Fruit fly (Drosophila melanogaster): ENCODE measurements around the gene CG9692.

Gene CG9692

dm6 chr3L:16659959-16660870, 44.6 kb upstream of the CG9692 start (continued):
- TF ChIP-seq Sox100B (GFP tag; optimal IDR thresholded peaks at IDR 0.05), result peak; percentile 99
- TF ChIP-seq sens (GFP tag), result peak; percentile 99
- peak; percentile 76 for TF ChIP-seq psq (GFP tag; optimal IDR thresholded peaks at IDR 0.05)
- TF ChIP-seq ftz-f1 (GFP tag; optimal IDR thresholded peaks at IDR 0.05), result peak; percentile 54
- peak; percentile 88 for TF ChIP-seq CG4707 (GFP tag; optimal IDR thresholded peaks at IDR 0.05)
- peak in 1 of 2 experiments; percentile 73 for TF ChIP-seq insv (GFP tag; optimal IDR thresholded peaks at IDR 0.05)
- peak; percentile 94 for TF ChIP-seq CG2199 (GFP tag; IDR thresholded peaks at IDR 0.05)
- peak; percentile 92 for TF ChIP-seq CG6765 (GFP tag; optimal IDR thresholded peaks at IDR 0.05)
- peak; percentile 90 for TF ChIP-seq jing (GFP tag; optimal IDR thresholded peaks at IDR 0.05)
- peak; percentile 72 for TF ChIP-seq dan (GFP tag; IDR thresholded peaks at IDR 0.05)
- TF ChIP-seq pb (GFP tag; optimal IDR thresholded peaks at IDR 0.05), result peak; percentile 81
- peak; percentile 92 for TF ChIP-seq CG8359 (GFP tag; optimal IDR thresholded peaks at IDR 0.05; ENCODE audit: borderline replicate concordance)
- peak; percentile 89 for TF ChIP-seq pho (GFP tag; optimal IDR thresholded peaks at IDR 0.05)
- peak; percentile 96 for TF ChIP-seq CG6254 (GFP tag; optimal IDR thresholded peaks at IDR 0.05)
- TF ChIP-seq CG17612 (GFP tag; IDR thresholded peaks at IDR 0.05), result peak; percentile 83
- TF ChIP-seq Atf-2 (GFP tag; optimal IDR thresholded peaks at IDR 0.05), result peak; percentile 91
- peak; percentile 94 for TF ChIP-seq CG16815 (GFP tag; optimal IDR thresholded peaks at IDR 0.05)
- TF ChIP-seq hkb (optimal IDR thresholded peaks at IDR 0.05), result no peak
- peak; percentile 96 for TF ChIP-seq hkb (GFP tag; IDR thresholded peaks at IDR 0.05)
- TF ChIP-seq CG10267 (tag; optimal IDR thresholded peaks at IDR 0.05), result peak; percentile 93
- peak; percentile 89 to 96 for TF ChIP-seq Pdp1 (GFP tag; optimal IDR thresholded peaks at IDR 0.05)
- peak; percentile 94 for TF ChIP-seq B-H1 (GFP tag; IDR thresholded peaks at IDR 0.05)
- peak; percentile 79 for TF ChIP-seq CHES-1-like (GFP tag; optimal IDR thresholded peaks at IDR 0.05)
- TF ChIP-seq CG1233 (GFP tag; optimal IDR thresholded peaks at IDR 0.05), result peak; percentile 98
- peak; percentile 94 for TF ChIP-seq Atf6 (GFP tag; IDR thresholded peaks at IDR 0.05)
- no peak for TF ChIP-seq lov (optimal IDR thresholded peaks at IDR 0.05)
- TF ChIP-seq lov (GFP tag; IDR thresholded peaks at IDR 0.05), result peak; percentile 90; the same call in 2 of the 3 replicates
- peak; percentile 99 for TF ChIP-seq CG7556 (GFP tag; optimal IDR thresholded peaks at IDR 0.05)
- peak; percentile 75 for TF ChIP-seq disco-r (GFP tag; optimal IDR thresholded peaks at IDR 0.05)
- peak; percentile 92 for TF ChIP-seq danr (GFP tag; IDR thresholded peaks at IDR 0.05)
- TF ChIP-seq CG15073 (GFP tag; optimal IDR thresholded peaks at IDR 0.05), result peak; percentile 78
- peak; percentile 8 for TF ChIP-seq pfk (GFP tag; optimal IDR thresholded peaks at IDR 0.05)
- no peak for TF ChIP-seq Dll (GFP tag; IDR thresholded peaks at IDR 0.05; ENCODE audit: partially characterized antibody)
- peak; percentile 88 for TF ChIP-seq nom (GFP tag; optimal IDR thresholded peaks at IDR 0.05)
- TF ChIP-seq cg (GFP tag; optimal IDR thresholded peaks at IDR 0.05), result peak; percentile 73
- TF ChIP-seq Hmx (GFP tag; optimal IDR thresholded peaks at IDR 0.05), result peak; percentile 78
- peak; percentile 94 for TF ChIP-seq E2f1 (GFP tag; IDR thresholded peaks at IDR 0.05)
- TF ChIP-seq ac (GFP tag; optimal IDR thresholded peaks at IDR 0.05), result peak; percentile 81
- peak; percentile 89 for TF ChIP-seq Usf (GFP tag; optimal IDR thresholded peaks at IDR 0.05)
- TF ChIP-seq CG9727 (GFP tag; optimal IDR thresholded peaks at IDR 0.05), result peak; percentile 98
- TF ChIP-seq shn (GFP tag; optimal IDR thresholded peaks at IDR 0.05), result peak; percentile 91
- peak; percentile 89 for TF ChIP-seq ssp (GFP tag; IDR thresholded peaks at IDR 0.05)
- 0 out of 2 replicates have a peak, but pooled peaks have one; percentile 48 for TF ChIP-seq Dip2 (GFP tag; IDR thresholded peaks at IDR 0.05)
- TF ChIP-seq Awh (GFP tag; IDR thresholded peaks at IDR 0.05), result peak; percentile 94
- peak; percentile 91 for TF ChIP-seq CG9932 (GFP tag; IDR thresholded peaks at IDR 0.05)
- TF ChIP-seq fd102C (GFP tag; optimal IDR thresholded peaks at IDR 0.05), result peak; percentile 46
- peak; percentile 98 for TF ChIP-seq CG12104 (GFP tag; optimal IDR thresholded peaks at IDR 0.05)
- TF ChIP-seq CG6813 (GFP tag; optimal IDR thresholded peaks at IDR 0.05), result peak; percentile 95
- TF ChIP-seq CkIIα-i1 (GFP tag; IDR thresholded peaks at IDR 0.05), result peak; percentile 69

Measured in whole organism, embryonic.